Worm (Caenorhabditis elegans) whole organism, L4/young adult: ENCODE results near the gene hmg-1.2.

ENCODE experiments used
- W03F9.2 ChIP-seq: fragments of 150-350 bp; optimal IDR thresholded peaks from 2 replicates; lab custom pipeline; 2014; ENCODE audit warnings: missing biosample characterization, missing genetic modification characterization
- dao-5 ChIP-seq: sonication (generic microtip); optimal IDR thresholded peaks from 2 replicates; lab custom pipeline; 2016; ENCODE audit warnings: missing genotype, missing genetic modification characterization, moderate library complexity, missing compliant biosample characterization
- him-1 ChIP-seq: sonication (generic microtip); optimal IDR thresholded peaks from 2 replicates; lab custom pipeline; 2016; ENCODE audit warnings: missing genotype, missing genetic modification reagents, missing genetic modification characterization, missing compliant biosample characterization

ce11 chrIII:6260115-6260514 lies 20.1 kb upstream of the hmg-1.2 start, which contains the start of gene srg-2:
- no peak for TF ChIP-seq him-1 (tag; lab: Kevin White, UChicago)
- no peak for TF ChIP-seq W03F9.2 (tag; lab: Kevin White, UChicago)
- no peak for TF ChIP-seq dao-5
